Fruit fly (Drosophila melanogaster): ENCODE data around the gene Nf-YB.

The Nf-YB gene

dm6 chr2L:19769703-19770102, 33.9 kb downstream of the Nf-YB start:
- TF ChIP-seq fru (optimal IDR thresholded peaks at IDR 0.05) (no peak), Nf-YB (GFP tag; optimal IDR thresholded peaks at IDR 0.05) (peak; percentile 97), Dbx (GFP tag; IDR thresholded peaks at IDR 0.05) (no peak), Opbp (GFP tag; IDR thresholded peaks at IDR 0.05; ENCODE audit: partially characterized antibody) (no peak), CG12219 (GFP tag; optimal IDR thresholded peaks at IDR 0.05) (no peak), CG18011 (GFP tag; optimal IDR thresholded peaks at IDR 0.05) (no peak), CG10321 (GFP tag; IDR thresholded peaks at IDR 0.05) (peak; percentile 89), ac (GFP tag; optimal IDR thresholded peaks at IDR 0.05) (no peak), CG1832 (GFP tag; optimal IDR thresholded peaks at IDR 0.05) (peak; percentile 69), nerfin-1 (tag; optimal IDR thresholded peaks at IDR 0.05) (no peak), CG7839 (tag; optimal IDR thresholded peaks at IDR 0.05) (no peak), CG13624 (GFP tag; optimal IDR thresholded peaks at IDR 0.05) (no peak), unc-4 (GFP tag; IDR thresholded peaks at IDR 0.05; ENCODE audit: partially characterized antibody) (no peak), CG18476 (GFP tag; optimal IDR thresholded peaks at IDR 0.05) (no peak), tx (GFP tag; optimal IDR thresholded peaks at IDR 0.05) (no peak), TFAM (GFP tag; optimal IDR thresholded peaks at IDR 0.05) (no peak), CG9215 (GFP tag; IDR thresholded peaks at IDR 0.05) (no peak), CG16813 (GFP tag; IDR thresholded peaks at IDR 0.05; ENCODE audit: partially characterized antibody) (no peak), gfzf (GFP tag; optimal IDR thresholded peaks at IDR 0.05) (no peak), seq (GFP tag; IDR thresholded peaks at IDR 0.05) (peak; percentile 57; the same call in 1 of the 2 replicates), zfh1 (GFP tag; IDR thresholded peaks at IDR 0.05) (no peak), p53 (GFP tag; optimal IDR thresholded peaks at IDR 0.05) (no peak), Nf-YC (tag; optimal IDR thresholded peaks at IDR 0.05) (peak; percentile 97), dysf (GFP tag; IDR thresholded peaks at IDR 0.05) (no peak), CG10654 (GFP tag; optimal IDR thresholded peaks at IDR 0.05) (no peak), CG15601 (tag; optimal IDR thresholded peaks at IDR 0.05) (no peak)

- TF ChIP-seq sens (GFP tag) (peak; percentile 19), Elba2 (GFP tag; optimal IDR thresholded peaks at IDR 0.05) (peak; percentile 91), Dref (GFP tag; IDR thresholded peaks at IDR 0.05) (no peak)
Observed at dm6 chr2L:19774278-19774677, 38.4 kb downstream of the Nf-YB start.

dm6 chr2L:19784827-19785569, 49.2 kb downstream of the Nf-YB start:
- TF ChIP-seq Jarid2 (GFP tag; optimal IDR thresholded peaks at IDR 0.05) (no peak), Ets65A (GFP tag) (peak; percentile 64), Blimp-1 (GFP tag; optimal IDR thresholded peaks at IDR 0.05) (peak; percentile 54), Med (GFP tag) (peak; percentile 49), CG8281 (tag; optimal IDR thresholded peaks at IDR 0.05) (peak; percentile 98)
